Worm (Caenorhabditis elegans) whole organism, L4 larva: Measurements from ENCODE around the gene F38B7.11.

Experiments
- R02D3.7 ChIP-seq: fragments of 150-350 bp; sonication (generic microtip); optimal IDR thresholded peaks from 3 replicates; lab custom pipeline; 2014; ENCODE audit warnings: missing biosample characterization, missing genetic modification characterization
- T20F7.1 ChIP-seq: fragments of 200-800 bp; sonication (Bioruptor generic); optimal IDR thresholded peaks from 2 replicates; lab custom pipeline; 2018; ENCODE audit warnings: mild to moderate bottlenecking, missing genetic modification characterization, missing compliant biosample characterization
- Y105C5A.15 ChIP-seq: fragments of 200-800 bp; sonication (Bioruptor generic); IDR thresholded peaks from 2 replicates; pipeline ENCODE4 v1.3.6; 2022; ENCODE audit warnings: missing genetic modification characterization, missing compliant biosample characterization
- daf-12 ChIP-seq: fragments of 150-350 bp; optimal IDR thresholded peaks from 2 replicates; lab custom pipeline; 2014; ENCODE audit warnings: missing biosample characterization, missing genetic modification reagents, missing genetic modification characterization
- fkh-10 ChIP-seq: fragments of 150-350 bp; optimal IDR thresholded peaks from 2 replicates; lab custom pipeline; 2014; ENCODE audit warnings: missing biosample characterization, missing genetic modification reagents, missing genetic modification characterization
- jun-1 ChIP-seq: fragments of 150-350 bp; optimal IDR thresholded peaks from 2 replicates; lab custom pipeline; 2014; ENCODE audit warnings: missing biosample characterization, missing genetic modification reagents, missing genetic modification characterization
- lsy-2 ChIP-seq, 2 experiments: fragments of 150-350 bp in 1 of 2; sonication (generic microtip) in 1 of 2; optimal IDR thresholded peaks; 2 replicates each; lab custom pipeline; 2014 to 2017; ENCODE audit warnings: missing biosample characterization in 2 of 2, missing genetic modification characterization in 2 of 2
- mdl-1 ChIP-seq, 2 experiments: fragments of 150-350 bp in 1 of 2; sonication (generic microtip) in 1 of 2; optimal IDR thresholded peaks; 2 replicates each; lab custom pipeline; 2014 to 2017; ENCODE audit warnings: missing biosample characterization in 2 of 2, missing genetic modification characterization in 2 of 2
- skn-1 ChIP-seq: fragments of 150-350 bp; optimal IDR thresholded peaks from 2 replicates; lab custom pipeline; 2014; ENCODE audit warnings: missing biosample characterization, missing genetic modification characterization
- unc-62 ChIP-seq, 3 experiments: fragments of 150-350 bp in 1 of 3; sonication (generic microtip); optimal IDR thresholded peaks in 2 of 3; peaks in 1 of 3; 1 replicate in 1 of 3; 2 replicates in 2 of 3; lab custom pipeline; 2014 to 2017; ENCODE audit warnings: missing biosample characterization in 3 of 3, missing genetic modification characterization in 3 of 3, missing genetic modification reagents in 3 of 3, missing genotype in 1 of 3
- zag-1 ChIP-seq: fragments of 150-350 bp; optimal IDR thresholded peaks from 2 replicates; lab custom pipeline; 2014; ENCODE audit warnings: missing biosample characterization, missing genetic modification characterization

- TF ChIP-seq skn-1 (tag; lab: Kevin White, UChicago) (no peak), T20F7.1 (GFP tag; lab: Kevin White, UChicago) (no peak), R02D3.7 (no peak), Y105C5A.15 (GFP tag; lab: Robert Waterston, UW) (no peak), jun-1 (no peak), daf-12 (tag; lab: Kevin White, UChicago) (no peak), fkh-10 (GFP tag; lab: Kevin White, UChicago) (no peak), mdl-1 (tag; optimal IDR thresholded peaks at IDR 0.05; lab: Kevin White, UChicago) (no peak), unc-62 (GFP tag; optimal IDR thresholded peaks at IDR 0.05 in 1 of 2; lab: Kevin White, UChicago) (no peak), unc-62 (tag; optimal IDR thresholded peaks at IDR 0.05; lab: Kevin White, UChicago) (no peak), zag-1 (tag; lab: Kevin White, UChicago) (no peak), lsy-2 (tag; optimal IDR thresholded peaks at IDR 0.05; lab: Kevin White, UChicago) (no peak)
Observed at ce11 chrV:11500980-11501379, 45.9 kb upstream of the F38B7.11 start.
